Worm (Caenorhabditis elegans) whole organism, midembryonic: ENCODE measurements around the gene rpl-33.

Experiments
- flt-1 ChIP-seq: fragments of 200-800 bp; sonication (Bioruptor generic); IDR thresholded peaks from 2 replicates; pipeline ENCODE4 v1.3.6; 2022; ENCODE audit warnings: missing genetic modification characterization, missing compliant biosample characterization
- klf-2 ChIP-seq: fragments of 200-800 bp; sonication (Bioruptor generic); conservative IDR thresholded peaks from 2 replicates; pipeline ENCODE4 v1.3.6; 2022; ENCODE audit warnings: missing genetic modification reagents, missing genetic modification characterization, missing compliant biosample characterization
- med-1 ChIP-seq: sonication (generic microtip); optimal IDR thresholded peaks from 2 replicates; lab custom pipeline; 2017; ENCODE audit warnings: missing genetic modification characterization, mild to moderate bottlenecking, missing compliant biosample characterization, antibody characterized with exemption, missing genetic modification reagents; ENCODE audit not compliant: insufficient read depth
- ref-1 ChIP-seq: fragments of 200-800 bp; sonication (Bioruptor generic); conservative IDR thresholded peaks from 2 replicates; pipeline ENCODE4 v1.3.6; 2022; ENCODE audit warnings: missing genetic modification reagents, missing genetic modification characterization, missing compliant biosample characterization
- ztf-23 ChIP-seq: fragments of 200-800 bp; sonication (Bioruptor generic); IDR thresholded peaks from 2 replicates; pipeline ENCODE4 v1.3.6; 2022; ENCODE audit warnings: missing genetic modification reagents, missing genetic modification characterization, missing compliant biosample characterization

DNA sequence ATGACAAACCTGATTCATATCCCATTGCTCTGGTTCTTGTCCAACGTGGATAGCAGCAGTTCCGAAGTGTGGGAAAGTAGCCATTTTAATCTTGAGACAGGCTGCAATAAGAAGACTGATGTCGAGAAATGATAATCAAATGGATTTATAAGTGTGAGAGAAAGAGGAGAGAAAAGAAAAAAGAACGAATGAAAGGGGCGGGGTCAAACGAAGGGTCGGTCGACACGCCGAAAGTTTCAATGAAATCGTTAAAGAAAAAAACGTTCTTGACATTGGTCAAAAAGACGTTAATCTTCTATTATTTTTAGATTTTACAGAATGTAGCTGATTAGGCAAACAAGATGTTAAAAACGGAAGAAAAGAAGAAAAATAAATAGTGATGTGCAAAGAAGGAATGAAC, 47.5 kb upstream of the rpl-33 start, which contains the start of gene cth-2:
- TF ChIP-seq ref-1 (GFP tag; lab: Robert Waterston, UW) (no peak), klf-2 (GFP tag; lab: Robert Waterston, UW) (no peak), ztf-23 (GFP tag; lab: Robert Waterston, UW) (no peak), flt-1 (GFP tag; lab: Robert Waterston, UW) (no peak), med-1 (GFP tag; lab: Kevin White, UChicago) (no peak)
